Worm (Caenorhabditis elegans): ENCODE measurements around the gene cyk-3.
A peak's percentile ranks its signal among the peaks of the same experiment; 100 is the strongest.

The cyk-3 gene

DNA sequence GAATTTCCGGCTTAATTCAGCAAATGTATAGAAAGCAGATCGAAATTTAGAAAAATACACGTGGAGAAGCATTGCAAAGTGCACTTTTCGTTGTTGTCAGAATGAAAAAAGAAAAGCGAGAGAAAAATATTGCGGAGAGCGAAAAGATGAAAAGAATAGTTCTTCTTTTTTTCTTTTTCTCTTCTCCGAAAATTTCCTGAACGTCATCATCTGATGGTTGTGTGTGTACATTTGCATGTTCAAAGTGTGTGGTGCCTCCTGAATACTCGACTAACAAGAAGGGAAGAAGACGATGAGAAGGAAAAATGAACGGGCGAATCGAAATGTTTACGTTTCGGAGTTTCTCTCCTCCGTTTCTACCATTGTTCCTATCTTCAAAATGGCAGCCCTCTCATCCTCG is 29.9 kb upstream of the cyk-3 start:
- TF ChIP-seq ceh-82 (tag; optimal IDR thresholded peaks at IDR 0.05) (no peak), ztf-4 (tag; optimal IDR thresholded peaks at IDR 0.05) (no peak), nhr-77 (tag; optimal IDR thresholded peaks at IDR 0.05) (no peak), hlh-17 (GFP tag; optimal IDR thresholded peaks at IDR 0.05; ENCODE audit: borderline replicate concordance) (no peak), blmp-1 (tag; optimal IDR thresholded peaks at IDR 0.05) (no peak), ama-1 (optimal IDR thresholded peaks at IDR 0.05) (no peak), alr-1 (tag; optimal IDR thresholded peaks at IDR 0.05; ENCODE audit: borderline replicate concordance) (no peak), fkh-10 (GFP tag; optimal IDR thresholded peaks at IDR 0.05) (no peak), isw-1 (GFP tag; IDR thresholded peaks at IDR 0.05) (no peak), zag-1 (tag; optimal IDR thresholded peaks at IDR 0.05) (no peak), dsc-1 (tag; optimal IDR thresholded peaks at IDR 0.05) (no peak), aha-1 (tag; optimal IDR thresholded peaks at IDR 0.05) (no peak), nhr-71 (tag; optimal IDR thresholded peaks at IDR 0.05) (peak; percentile 3), tlp-1 (tag; optimal IDR thresholded peaks at IDR 0.05) (no peak), zip-4 (GFP tag; optimal IDR thresholded peaks at IDR 0.05) (no peak), ceh-63 (GFP tag; optimal IDR thresholded peaks at IDR 0.05) (no peak), mab-9 (GFP tag; IDR thresholded peaks at IDR 0.05) (no peak), Y116A8C.19 (tag; optimal IDR thresholded peaks at IDR 0.05; ENCODE audit: borderline replicate concordance) (no peak), sup-37 (GFP tag; optimal IDR thresholded peaks at IDR 0.05) (no peak), lin-39 (tag; optimal IDR thresholded peaks at IDR 0.05) (no peak), lin-14 (GFP tag; optimal IDR thresholded peaks at IDR 0.05) (peak; percentile 57), efl-1 (optimal IDR thresholded peaks at IDR 0.05) (no peak), efl-1 (GFP tag; optimal IDR thresholded peaks at IDR 0.05 in 1 of 2) (peak in 1 of 2 experiments; percentile 57), skn-1 (tag; optimal IDR thresholded peaks at IDR 0.05) (peak; percentile 8), ceh-90 (tag; optimal IDR thresholded peaks at IDR 0.05) (no peak), dpl-1 (GFP tag; optimal IDR thresholded peaks at IDR 0.05) (no peak), ceh-8 (GFP tag; optimal IDR thresholded peaks at IDR 0.05) (no peak), nhr-76 (tag; optimal IDR thresholded peaks at IDR 0.05) (no peak), nhr-84 (tag; optimal IDR thresholded peaks at IDR 0.05) (no peak), xbp-1 (tag; optimal IDR thresholded peaks at IDR 0.05) (no peak)

DNA sequence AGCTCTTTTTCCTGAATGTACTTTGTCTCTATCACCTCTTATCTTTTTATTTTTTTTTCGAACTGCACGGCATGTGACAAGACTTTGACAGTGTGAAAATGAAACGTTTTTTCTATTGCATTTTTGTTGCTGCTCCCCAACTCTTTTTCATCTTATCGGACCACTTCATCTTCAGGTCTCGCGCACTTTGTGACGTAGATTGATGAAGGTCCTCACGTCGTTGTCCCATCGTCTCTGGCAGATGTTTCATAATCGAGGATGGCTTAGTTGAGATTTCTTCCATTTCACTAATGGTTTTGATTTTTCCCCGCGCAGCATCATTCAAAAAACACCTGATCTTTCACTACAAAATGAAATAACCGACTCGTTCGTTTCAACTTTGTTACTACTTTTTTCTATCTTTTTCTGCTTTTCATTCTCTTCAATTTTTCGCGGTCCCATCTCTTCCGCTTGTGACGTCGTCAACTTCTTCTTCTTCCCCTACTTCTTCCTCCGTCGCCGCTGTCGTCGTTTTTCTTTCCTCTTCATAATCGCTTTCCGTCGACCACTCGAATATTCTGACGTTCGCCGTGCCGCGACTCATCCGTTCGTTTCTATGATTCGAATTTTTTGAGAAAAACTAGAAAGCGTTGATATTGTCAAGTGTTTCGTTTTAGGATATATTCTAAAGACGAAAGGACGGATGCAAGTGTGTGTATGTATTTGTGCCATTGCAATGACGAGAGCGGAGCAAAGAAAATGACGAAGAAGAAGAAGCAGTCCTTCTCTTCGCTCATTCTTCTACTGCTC is 28.6 kb upstream of the cyk-3 start, which contains the start of gene T04C9.2:
TSS of gene T04C9.2 (plus strand) at position 739 of the 789 bp plus-strand sequence.
- TF ChIP-seq pag-3 (tag; optimal IDR thresholded peaks at IDR 0.05; ENCODE audit: borderline replicate concordance, insufficient read depth) (no peak), lsy-2 (tag; optimal IDR thresholded peaks at IDR 0.05) (peak in 1 of 2 experiments; percentile 7), isw-1 (GFP tag; IDR thresholded peaks at IDR 0.05) (no peak), nhr-237 (tag; optimal IDR thresholded peaks at IDR 0.05) (no peak), lin-14 (GFP tag; optimal IDR thresholded peaks at IDR 0.05) (peak; percentile 55), fkh-10 (GFP tag; optimal IDR thresholded peaks at IDR 0.05) (peak; percentile 37)

ce11 chrIII:5992043-5992442 is 27.9 kb upstream of the cyk-3 start:
- no peak for TF ChIP-seq hpl-2 (GFP tag; optimal IDR thresholded peaks at IDR 0.05)
- TF ChIP-seq ets-5 (GFP tag; IDR thresholded peaks at IDR 0.05), result no peak
- TF ChIP-seq nhr-90 (tag; optimal IDR thresholded peaks at IDR 0.05; ENCODE audit: poor library complexity), result no peak
- no peak for TF ChIP-seq zag-1 (tag; optimal IDR thresholded peaks at IDR 0.05)
- no peak for TF ChIP-seq nhr-19 (GFP tag; conservative IDR thresholded peaks at IDR 0.05)
- no peak for TF ChIP-seq hlh-17 (GFP tag; optimal IDR thresholded peaks at IDR 0.05; ENCODE audit: borderline replicate concordance)
- no peak for TF ChIP-seq tlp-1 (tag; optimal IDR thresholded peaks at IDR 0.05)
- TF ChIP-seq nhr-28 (tag; optimal IDR thresholded peaks at IDR 0.05), result no peak
- TF ChIP-seq swsn-7 (tag; optimal IDR thresholded peaks at IDR 0.05), result no peak
- peak; percentile 66 for TF ChIP-seq lin-14 (GFP tag; optimal IDR thresholded peaks at IDR 0.05)
- no peak for TF ChIP-seq nhr-11 (tag; optimal IDR thresholded peaks at IDR 0.05)
- TF ChIP-seq pag-3 (tag; optimal IDR thresholded peaks at IDR 0.05; ENCODE audit: borderline replicate concordance, insufficient read depth), result no peak
- no peak for TF ChIP-seq rnt-1 (tag; optimal IDR thresholded peaks at IDR 0.05)
- TF ChIP-seq fkh-8 (tag; optimal IDR thresholded peaks at IDR 0.05), result no peak
- TF ChIP-seq unc-62 (GFP tag; optimal IDR thresholded peaks at IDR 0.05), result no peak
- TF ChIP-seq dpl-1 (GFP tag; optimal IDR thresholded peaks at IDR 0.05), result no peak
- TF ChIP-seq C04F5.9 (tag; optimal IDR thresholded peaks at IDR 0.05), result no peak
- TF ChIP-seq C34B4.2 (tag; optimal IDR thresholded peaks at IDR 0.05), result no peak
- TF ChIP-seq mab-9 (GFP tag; IDR thresholded peaks at IDR 0.05), result no peak
- no peak for TF ChIP-seq nhr-12 (tag; optimal IDR thresholded peaks at IDR 0.05)
- no peak for TF ChIP-seq zip-4 (GFP tag; optimal IDR thresholded peaks at IDR 0.05)
- TF ChIP-seq hlh-4 (tag; optimal IDR thresholded peaks at IDR 0.05), result no peak
- TF ChIP-seq fkh-10 (GFP tag; optimal IDR thresholded peaks at IDR 0.05), result peak; percentile 79
- no peak for TF ChIP-seq nhr-71 (tag; optimal IDR thresholded peaks at IDR 0.05)
- TF ChIP-seq ceh-63 (GFP tag; optimal IDR thresholded peaks at IDR 0.05), result no peak
- TF ChIP-seq ces-1 (GFP tag; optimal IDR thresholded peaks at IDR 0.05), result peak; percentile 53
